Worm (Caenorhabditis elegans) whole organism, L4 larva: ENCODE results near the gene fbxa-52.

Source experiments
- D1046.2 ChIP-seq: fragments of 200-800 bp; sonication (Bioruptor generic); IDR thresholded peaks from 2 replicates; pipeline ENCODE4 v1.3.6; 2022; ENCODE audit warnings: missing genetic modification characterization, missing compliant biosample characterization
- F37D6.2 ChIP-seq: sonication (generic microtip); optimal IDR thresholded peaks from 2 replicates; lab custom pipeline; 2016; ENCODE audit warnings: mild to moderate bottlenecking, missing genetic modification characterization, missing compliant biosample characterization
- R02D3.7 ChIP-seq: fragments of 150-350 bp; sonication (generic microtip); optimal IDR thresholded peaks from 3 replicates; lab custom pipeline; 2014; ENCODE audit warnings: missing biosample characterization, missing genetic modification characterization
- T26A8.4 ChIP-seq: fragments of 200-800 bp; sonication (Bioruptor generic); IDR thresholded peaks from 2 replicates; pipeline ENCODE4 v1.3.6; 2022; ENCODE audit warnings: missing genetic modification characterization, missing compliant biosample characterization
- Y75B8A.6 ChIP-seq: fragments of 200-800 bp; sonication (Bioruptor generic); IDR thresholded peaks from 2 replicates; pipeline ENCODE4 v1.3.6; 2022; ENCODE audit warnings: missing genetic modification reagents, missing genetic modification characterization, missing compliant biosample characterization
- aha-1 ChIP-seq: fragments of 150-350 bp; peaks from one replicate; lab custom pipeline; 2014; ENCODE audit warnings: missing biosample characterization, missing genetic modification characterization
- attf-4 ChIP-seq: sonication (generic microtip); optimal IDR thresholded peaks from 3 replicates; lab custom pipeline; 2017; ENCODE audit warnings: missing biosample characterization, missing genetic modification characterization
- ceh-28 ChIP-seq: fragments of 150-350 bp; optimal IDR thresholded peaks from 2 replicates; lab custom pipeline; 2014; ENCODE audit warnings: missing biosample characterization, missing genetic modification reagents, missing genetic modification characterization
- cey-2 ChIP-seq: sonication (generic microtip); optimal IDR thresholded peaks from 3 replicates; lab custom pipeline; 2017; ENCODE audit warnings: missing genetic modification characterization, mild to moderate bottlenecking, missing compliant biosample characterization, antibody characterized with exemption, borderline replicate concordance; ENCODE audit not compliant: insufficient read depth
- daf-12 ChIP-seq: fragments of 150-350 bp; optimal IDR thresholded peaks from 2 replicates; lab custom pipeline; 2014; ENCODE audit warnings: missing biosample characterization, missing genetic modification reagents, missing genetic modification characterization
- daf-19 ChIP-seq: fragments of 200-800 bp; sonication (Bioruptor generic); conservative IDR thresholded peaks from 2 replicates; pipeline ENCODE4 v1.3.6; 2022; ENCODE audit warnings: missing genetic modification characterization, missing compliant biosample characterization
- daf-8 ChIP-seq: fragments of 200-800 bp; sonication (Bioruptor generic); IDR thresholded peaks from 2 replicates; pipeline ENCODE4 v1.3.6; 2022; ENCODE audit warnings: missing genetic modification characterization, missing compliant biosample characterization
- dmd-6 ChIP-seq: fragments of 200-800 bp; sonication (Bioruptor generic); IDR thresholded peaks from 2 replicates; pipeline ENCODE4 v1.3.6; 2022; ENCODE audit warnings: missing genetic modification reagents, missing genetic modification characterization, missing compliant biosample characterization
- egl-43 ChIP-seq: fragments of 200-800 bp; sonication (Bioruptor generic); IDR thresholded peaks from 2 replicates; pipeline ENCODE4 v1.3.6; 2022; ENCODE audit warnings: missing genetic modification reagents, missing genetic modification characterization, missing compliant biosample characterization
- lim-7 ChIP-seq: fragments of 200-800 bp; sonication (Bioruptor generic); IDR thresholded peaks from 2 replicates; pipeline ENCODE4 v1.3.6; 2022; ENCODE audit warnings: missing genetic modification characterization, missing compliant biosample characterization
- lsy-2 ChIP-seq, 2 experiments: fragments of 150-350 bp in 1 of 2; sonication (generic microtip) in 1 of 2; optimal IDR thresholded peaks; 2 replicates each; lab custom pipeline; 2014 to 2017; ENCODE audit warnings: missing biosample characterization in 2 of 2, missing genetic modification characterization in 2 of 2
- madf-5 ChIP-seq, 2 experiments: fragments of 200-800 bp; sonication (Bioruptor generic); IDR thresholded peaks; 2 replicates each; pipeline ENCODE4 v1.3.6; 2022; ENCODE audit warnings: missing compliant biosample characterization in 2 of 2, missing genetic modification characterization in 2 of 2
- mep-1 ChIP-seq: fragments of 150-350 bp; sonication (generic microtip); optimal IDR thresholded peaks from 3 replicates; lab custom pipeline; 2014; ENCODE audit warnings: missing biosample characterization, missing genetic modification characterization
- mes-2 ChIP-seq: sonication (generic microtip); optimal IDR thresholded peaks from 2 replicates; lab custom pipeline; 2016; ENCODE audit warnings: missing genotype, mild to moderate bottlenecking, missing genetic modification characterization, missing compliant biosample characterization; ENCODE audit not compliant: poor library complexity, severe bottlenecking
- mxl-2 ChIP-seq: fragments of 200-800 bp; sonication (Bioruptor generic); conservative IDR thresholded peaks from 2 replicates; pipeline ENCODE4 v1.3.6; 2022; ENCODE audit warnings: missing genetic modification reagents, missing genetic modification characterization, missing compliant biosample characterization
- mxl-3 ChIP-seq: fragments of 200-800 bp; sonication (Bioruptor generic); optimal IDR thresholded peaks from 2 replicates; lab custom pipeline; 2018; ENCODE audit warnings: mild to moderate bottlenecking, missing genetic modification characterization, missing compliant biosample characterization
- nhr-237 ChIP-seq: sonication (generic microtip); optimal IDR thresholded peaks from 2 replicates; lab custom pipeline; 2017; ENCODE audit warnings: missing biosample characterization, missing genetic modification characterization
- nhr-28 ChIP-seq: fragments of 150-350 bp; optimal IDR thresholded peaks from 2 replicates; lab custom pipeline; 2014; ENCODE audit warnings: missing biosample characterization, missing genetic modification characterization
- nhr-6 ChIP-seq: fragments of 150-350 bp; optimal IDR thresholded peaks from 2 replicates; lab custom pipeline; 2014; ENCODE audit warnings: missing biosample characterization, missing genetic modification characterization
- nhr-77 ChIP-seq: fragments of 150-350 bp; optimal IDR thresholded peaks from 2 replicates; lab custom pipeline; 2014; ENCODE audit warnings: missing biosample characterization, missing genetic modification characterization
- pha-4 ChIP-seq, 2 experiments: fragments of 150-350 bp in 1 of 2; fragments of 200-800 bp in 1 of 2; sonication (Bioruptor generic) in 1 of 2; IDR thresholded peaks in 1 of 2; optimal IDR thresholded peaks in 1 of 2; 2 replicates each; pipeline versions ENCODE4 v1.3.6 to Lab custom; 2014 to 2022; ENCODE audit warnings: missing genetic modification characterization in 2 of 2, missing genetic modification reagents in 2 of 2, missing biosample characterization in 1 of 2, missing compliant biosample characterization in 1 of 2
- rbr-2 ChIP-seq: sonication (generic microtip); optimal IDR thresholded peaks from 2 replicates; lab custom pipeline; 2016; ENCODE audit warnings: missing genotype, missing genetic modification characterization, missing compliant biosample characterization
- set-16 ChIP-seq: fragments of 200-800 bp; sonication (Bioruptor generic); IDR thresholded peaks from 2 replicates; pipeline ENCODE4 v1.3.6; 2022; ENCODE audit warnings: missing genetic modification reagents, missing genetic modification characterization, missing compliant biosample characterization
- snpc-1.2 ChIP-seq: fragments of 200-800 bp; sonication (Bioruptor generic); IDR thresholded peaks from 2 replicates; pipeline ENCODE4 v1.3.6; 2022; ENCODE audit warnings: missing genetic modification reagents, missing genetic modification characterization, missing compliant biosample characterization
- tag-97 ChIP-seq: fragments of 200-800 bp; sonication (Bioruptor generic); IDR thresholded peaks from 2 replicates; pipeline ENCODE4 v1.3.6; 2022; ENCODE audit warnings: missing genetic modification characterization, missing compliant biosample characterization
- tra-1 ChIP-seq: fragments of 200-800 bp; sonication (Bioruptor generic); IDR thresholded peaks from 2 replicates; pipeline ENCODE4 v1.3.6; 2022; ENCODE audit warnings: missing genetic modification reagents, missing genetic modification characterization, missing compliant biosample characterization
- unc-62 ChIP-seq, 3 experiments: fragments of 150-350 bp in 1 of 3; sonication (generic microtip); optimal IDR thresholded peaks in 2 of 3; peaks in 1 of 3; 1 replicate in 1 of 3; 2 replicates in 2 of 3; lab custom pipeline; 2014 to 2017; ENCODE audit warnings: missing biosample characterization in 3 of 3, missing genetic modification characterization in 3 of 3, missing genetic modification reagents in 3 of 3, missing genotype in 1 of 3
- vab-7 ChIP-seq: fragments of 200-800 bp; sonication (Bioruptor generic); IDR thresholded peaks from 2 replicates; pipeline ENCODE4 v1.3.6; 2022; ENCODE audit warnings: missing genetic modification reagents, missing genetic modification characterization, missing compliant biosample characterization

The fbxa-52 gene

ce11 chrX:1681482-1681881 lies 31.0 kb downstream of the fbxa-52 start:
- TF ChIP-seq tra-1 (GFP tag; lab: Robert Waterston, UW) (0 out of 2 replicates have a peak, but pooled peaks have one; percentile 8), set-16 (GFP tag; lab: Robert Waterston, UW) (peak; percentile 87)

- no peak for TF ChIP-seq nhr-77 (tag; lab: Kevin White, UChicago)
- peak; percentile 16 for TF ChIP-seq aha-1 (tag; lab: Kevin White, UChicago)
These were observed 34.4 kb downstream of the fbxa-52 start, which contains the start of gene fbxa-170 for ce11 chrX:1678021-1678420. Gene fbxa-170 (minus strand): TSS chrX:1678121.

- TF ChIP-seq dmd-6 (GFP tag; lab: Robert Waterston, UW) = no peak
- TF ChIP-seq F37D6.2 (tag; lab: Kevin White, UChicago) = no peak
- TF ChIP-seq daf-12 = no peak
- no peak for TF ChIP-seq nhr-6 (tag; lab: Kevin White, UChicago)
- TF ChIP-seq unc-62 (GFP tag; optimal IDR thresholded peaks at IDR 0.05 in 1 of 2; lab: Kevin White, UChicago) = peak in 1 of 2 experiments; percentile 64
- TF ChIP-seq unc-62 (tag; optimal IDR thresholded peaks at IDR 0.05; lab: Kevin White, UChicago) = no peak
These were observed 36.6 kb downstream of the fbxa-52 start for ce11 chrX:1675879-1676278.

- TF ChIP-seq egl-43 (GFP tag; lab: Robert Waterston, UW) (0 out of 2 replicates have a peak, but pooled peaks have one; percentile 8), lim-7 (GFP tag; lab: Robert Waterston, UW) (0 out of 2 replicates have a peak, but pooled peaks have one; percentile 16), D1046.2 (GFP tag; lab: Robert Waterston, UW) (0 out of 2 replicates have a peak, but pooled peaks have one; percentile 11), snpc-1.2 (GFP tag; lab: Robert Waterston, UW) (peak; percentile 76)
- TF ChIP-seq, all 104 proteins: peak for 4; not testable (repeated sequence) for 100
These were observed 37.3 kb downstream of the fbxa-52 start for ce11 chrX:1675147-1675546.

- no peak for TF ChIP-seq tag-97 (GFP tag; lab: Robert Waterston, UW)
- no peak for TF ChIP-seq ceh-28 (tag; lab: Kevin White, UChicago)
- TF ChIP-seq attf-4 (tag; lab: Kevin White, UChicago) = no peak
- TF ChIP-seq set-16 (GFP tag; lab: Robert Waterston, UW) = no peak
- TF ChIP-seq aha-1 (tag; lab: Kevin White, UChicago) = peak; percentile 72
- TF ChIP-seq madf-5 (GFP tag; IDR thresholded peaks at IDR 0.05; lab: Robert Waterston, UW) = no peak
These were observed 38.4 kb downstream of the fbxa-52 start, which contains the start of gene tbx-31 for ce11 chrX:1674056-1674455. Gene tbx-31 (minus strand): TSS chrX:1674156.

ce11 chrX:1668748-1669147 lies 43.7 kb downstream of the fbxa-52 start, which contains the start of gene R09H3.3:
Gene R09H3.3 (minus strand): TSS chrX:1668848.
- TF ChIP-seq lsy-2 (tag; optimal IDR thresholded peaks at IDR 0.05; lab: Kevin White, UChicago) (no peak), daf-8 (GFP tag; lab: Robert Waterston, UW) (no peak), nhr-237 (tag; lab: Kevin White, UChicago) (no peak), rbr-2 (tag; lab: Kevin White, UChicago) (no peak), cey-2 (tag; lab: Kevin White, UChicago) (no peak), pha-4 (GFP tag; IDR thresholded peaks at IDR 0.05; lab: Robert Waterston, UW) (no peak), pha-4 (tag; optimal IDR thresholded peaks at IDR 0.05; lab: Kevin White, UChicago) (no peak), R02D3.7 (no peak), mes-2 (tag; lab: Kevin White, UChicago) (no peak), mxl-2 (GFP tag; lab: Robert Waterston, UW) (no peak), mxl-3 (GFP tag; lab: Kevin White, UChicago) (no peak), mep-1 (tag; lab: Kevin White, UChicago) (no peak), T26A8.4 (no peak), daf-19 (GFP tag; lab: Robert Waterston, UW) (no peak), Y75B8A.6 (GFP tag; lab: Robert Waterston, UW) (no peak), vab-7 (GFP tag; lab: Robert Waterston, UW) (no peak), nhr-28 (tag; lab: Kevin White, UChicago) (no peak)
